Worm (Caenorhabditis elegans) whole organism, mixed stage, embryonic: ENCODE measurements around the gene F55C12.19.

ENCODE experiments used
- ham-2 ChIP-seq: fragments of 200-800 bp; sonication (Bioruptor generic); optimal IDR thresholded peaks from 2 replicates; lab custom pipeline; 2018; ENCODE audit warnings: mild to moderate bottlenecking, missing genetic modification characterization, missing compliant biosample characterization
- lin-13 ChIP-seq: fragments of 150-350 bp; optimal IDR thresholded peaks from 2 replicates; lab custom pipeline; 2014; ENCODE audit warnings: missing biosample characterization, missing genetic modification characterization
- mep-1 ChIP-seq: fragments of 150-350 bp; optimal IDR thresholded peaks from 2 replicates; lab custom pipeline; 2017; ENCODE audit warnings: missing biosample characterization, missing genetic modification reagents, missing genetic modification characterization, inconsistent platforms
- nhr-28 ChIP-seq: fragments of 150-350 bp; optimal IDR thresholded peaks from 2 replicates; lab custom pipeline; 2014; ENCODE audit warnings: missing biosample characterization, missing genetic modification characterization
- nhr-76 ChIP-seq: sonication (generic microtip); optimal IDR thresholded peaks from 2 replicates; lab custom pipeline; 2017; ENCODE audit warnings: missing biosample characterization, missing genetic modification characterization
- snpc-4 ChIP-seq: fragments of 150-350 bp; optimal IDR thresholded peaks from 2 replicates; lab custom pipeline; 2014; ENCODE audit warnings: missing biosample characterization, missing genetic modification characterization
- tbx-8 ChIP-seq: fragments of 200-800 bp; sonication (Bioruptor generic); optimal IDR thresholded peaks from 2 replicates; lab custom pipeline; 2018; ENCODE audit warnings: mild to moderate bottlenecking, missing genetic modification characterization, moderate library complexity, missing compliant biosample characterization
- unc-39 ChIP-seq: fragments of 150-350 bp; optimal IDR thresholded peaks from 2 replicates; lab custom pipeline; 2014; ENCODE audit warnings: missing biosample characterization, missing genetic modification characterization
- unc-62 ChIP-seq: fragments of 150-350 bp; optimal IDR thresholded peaks from 2 replicates; lab custom pipeline; 2014; ENCODE audit warnings: missing biosample characterization, missing genetic modification reagents, missing genetic modification characterization
- ztf-11 ChIP-seq: fragments of 150-350 bp; optimal IDR thresholded peaks from 2 replicates; lab custom pipeline; 2014; ENCODE audit warnings: missing biosample characterization, missing genetic modification characterization

DNA sequence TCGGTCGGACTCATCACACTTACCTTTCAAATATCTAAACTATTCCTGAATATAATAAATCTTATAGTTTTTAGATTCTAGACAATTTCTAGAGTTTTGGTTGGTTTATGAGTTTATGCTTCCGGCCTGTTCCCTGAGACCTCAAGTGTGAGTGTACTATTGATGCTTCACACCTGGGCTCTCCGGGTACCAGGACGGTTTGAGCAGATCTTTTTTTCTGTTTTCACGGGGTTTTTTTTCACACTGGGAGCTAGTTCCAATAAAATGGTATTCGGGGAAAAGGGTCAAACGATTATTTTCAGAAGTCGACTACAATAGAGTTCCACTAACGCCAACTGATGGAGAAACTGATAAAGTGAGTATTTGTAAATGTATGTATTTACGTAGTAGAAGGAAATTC, 36.2 kb downstream of the F55C12.19 start:
- TF ChIP-seq unc-62 (no peak), ham-2 (GFP tag; lab: Kevin White, UChicago) (no peak), lin-13 (tag; lab: Kevin White, UChicago) (no peak), snpc-4 (no peak), tbx-8 (GFP tag; lab: Kevin White, UChicago) (no peak), unc-39 (tag; lab: Kevin White, UChicago) (no peak), mep-1 (tag; lab: Kevin White, UChicago) (no peak), nhr-28 (no peak), nhr-76 (tag; lab: Kevin White, UChicago) (no peak), ztf-11 (tag; lab: Kevin White, UChicago) (no peak)
